Worm (Caenorhabditis elegans) whole organism, midembryonic: ENCODE results near the gene C36C5.12.

ENCODE experiments used
- T22C8.4 ChIP-seq: fragments of 200-800 bp; sonication (Bioruptor generic); IDR thresholded peaks from 2 replicates; pipeline ENCODE4 v1.3.6; 2022; ENCODE audit warnings: missing genetic modification characterization, missing compliant biosample characterization
- cog-1 ChIP-seq: sonication (generic microtip); optimal IDR thresholded peaks from 2 replicates; lab custom pipeline; 2016; ENCODE audit warnings: missing genetic modification characterization, missing compliant biosample characterization
- flt-1 ChIP-seq: fragments of 200-800 bp; sonication (Bioruptor generic); IDR thresholded peaks from 2 replicates; pipeline ENCODE4 v1.3.6; 2022; ENCODE audit warnings: missing genetic modification characterization, missing compliant biosample characterization
- klf-2 ChIP-seq: fragments of 200-800 bp; sonication (Bioruptor generic); conservative IDR thresholded peaks from 2 replicates; pipeline ENCODE4 v1.3.6; 2022; ENCODE audit warnings: missing genetic modification reagents, missing genetic modification characterization, missing compliant biosample characterization
- med-1 ChIP-seq: sonication (generic microtip); optimal IDR thresholded peaks from 2 replicates; lab custom pipeline; 2017; ENCODE audit warnings: missing genetic modification characterization, mild to moderate bottlenecking, missing compliant biosample characterization, antibody characterized with exemption, missing genetic modification reagents; ENCODE audit not compliant: insufficient read depth
- ref-1 ChIP-seq: fragments of 200-800 bp; sonication (Bioruptor generic); conservative IDR thresholded peaks from 2 replicates; pipeline ENCODE4 v1.3.6; 2022; ENCODE audit warnings: missing genetic modification reagents, missing genetic modification characterization, missing compliant biosample characterization
- tab-1 ChIP-seq: fragments of 200-800 bp; sonication (Bioruptor generic); IDR thresholded peaks from 2 replicates; pipeline ENCODE4 v1.3.6; 2022; ENCODE audit warnings: missing genetic modification characterization, missing compliant biosample characterization
- ztf-23 ChIP-seq: fragments of 200-800 bp; sonication (Bioruptor generic); IDR thresholded peaks from 2 replicates; pipeline ENCODE4 v1.3.6; 2022; ENCODE audit warnings: missing genetic modification reagents, missing genetic modification characterization, missing compliant biosample characterization
- ztf-29 ChIP-seq: fragments of 200-800 bp; sonication (Bioruptor generic); IDR thresholded peaks from 2 replicates; pipeline ENCODE4 v1.3.6; 2022; ENCODE audit warnings: missing genetic modification reagents, missing genetic modification characterization, missing compliant biosample characterization

ce11 chrV:3122403-3122802 lies 36.7 kb downstream of the C36C5.12 start:
- no peak for TF ChIP-seq ztf-23 (GFP tag; lab: Robert Waterston, UW)
- TF ChIP-seq tab-1 (GFP tag; lab: Robert Waterston, UW), result no peak
- TF ChIP-seq T22C8.4 (GFP tag; lab: Robert Waterston, UW), result no peak
- TF ChIP-seq ztf-29 (GFP tag; lab: Robert Waterston, UW), result no peak
- TF ChIP-seq klf-2 (GFP tag; lab: Robert Waterston, UW), result no peak
- no peak for TF ChIP-seq ref-1
- TF ChIP-seq med-1 (GFP tag; lab: Kevin White, UChicago), result no peak
- TF ChIP-seq flt-1 (GFP tag; lab: Robert Waterston, UW), result no peak
- TF ChIP-seq cog-1, result no peak
